Fruit fly (Drosophila melanogaster) whole organism, prepupa: Measurements from ENCODE around the gene santa-maria.
A peak's percentile ranks its signal among the peaks of the same experiment; 100 is the strongest.

Source experiments
- Blimp-1 ChIP-seq: fragments of 200-800 bp; sonication (Bioruptor generic); optimal IDR thresholded peaks from 3 replicates; lab custom pipeline; 2017; ENCODE audit warnings: missing biosample characterization, missing genetic modification characterization, mild to moderate bottlenecking, moderate library complexity, missing genetic modification reagents
- CG10631 ChIP-seq: fragments of 200-800 bp; sonication (Bioruptor generic); optimal IDR thresholded peaks from 2 replicates; lab custom pipeline; 2016; ENCODE audit warnings: missing biosample characterization, missing genetic modification characterization
- CG11294 ChIP-seq: fragments of 200-800 bp; sonication (Bioruptor generic); IDR thresholded peaks from 2 replicates; pipeline ENCODE4 v1.3.6; 2022; ENCODE audit warnings: missing biosample characterization, missing genetic modification characterization
- CG11762 ChIP-seq: fragments of 200-800 bp; sonication (Bioruptor generic); optimal IDR thresholded peaks from 3 replicates; lab custom pipeline; 2016; ENCODE audit warnings: missing biosample characterization, missing genetic modification characterization; ENCODE audit not compliant: insufficient read depth
- CG11902 ChIP-seq: fragments of 200-800 bp; sonication (Bioruptor generic); optimal IDR thresholded peaks from 3 replicates; lab custom pipeline; 2016; ENCODE audit warnings: missing biosample characterization, missing genetic modification characterization
- CG15336 ChIP-seq: fragments of 200-800 bp; sonication (Bioruptor generic); IDR thresholded peaks from 2 replicates; pipeline ENCODE4 v1.3.6; 2022; ENCODE audit warnings: missing biosample characterization, missing genetic modification characterization
- CG1621 ChIP-seq: fragments of 200-800 bp; sonication (Bioruptor generic); optimal IDR thresholded peaks from 3 replicates; lab custom pipeline; 2018; ENCODE audit warnings: missing biosample characterization, mild to moderate bottlenecking, missing genetic modification characterization
- CG16779 ChIP-seq: fragments of 200-800 bp; sonication (Bioruptor generic); optimal IDR thresholded peaks from 3 replicates; lab custom pipeline; 2017; ENCODE audit warnings: missing biosample characterization, mild to moderate bottlenecking, missing genetic modification characterization
- CG3032 ChIP-seq: fragments of 200-800 bp; optimal IDR thresholded peaks from 2 replicates; lab custom pipeline; 2019; ENCODE audit warnings: missing biosample characterization, mild to moderate bottlenecking, missing genetic modification characterization, moderate library complexity
- CG31627 ChIP-seq: fragments of 200-800 bp; sonication (Bioruptor generic); optimal IDR thresholded peaks from 3 replicates; lab custom pipeline; 2016; ENCODE audit warnings: missing biosample characterization, missing genetic modification characterization
- CG32006 ChIP-seq: fragments of 200-800 bp; sonication (Bioruptor generic); optimal IDR thresholded peaks from 3 replicates; lab custom pipeline; 2017; ENCODE audit warnings: missing biosample characterization, mild to moderate bottlenecking, missing genetic modification characterization
- CG34406 ChIP-seq: fragments of 200-800 bp; sonication (Bioruptor generic); optimal IDR thresholded peaks from 3 replicates; lab custom pipeline; 2016; ENCODE audit warnings: missing biosample characterization, missing genetic modification characterization
- CG3919 ChIP-seq: fragments of 200-800 bp; sonication (Bioruptor generic); optimal IDR thresholded peaks from 3 replicates; lab custom pipeline; 2016; ENCODE audit warnings: missing biosample characterization, missing genetic modification characterization
- CG4318 ChIP-seq: fragments of 200-800 bp; sonication (Bioruptor generic); optimal IDR thresholded peaks from 3 replicates; lab custom pipeline; 2017; ENCODE audit warnings: missing biosample characterization, mild to moderate bottlenecking, missing genetic modification characterization
- CG6163 ChIP-seq: fragments of 200-800 bp; sonication (Bioruptor generic); IDR thresholded peaks from 3 replicates; pipeline ENCODE4 v1.3.6; 2022; ENCODE audit warnings: missing biosample characterization, missing genetic modification characterization
- CG6792 ChIP-seq: fragments of 200-800 bp; sonication (Bioruptor generic); optimal IDR thresholded peaks from 3 replicates; lab custom pipeline; 2016; ENCODE audit warnings: missing biosample characterization, missing genetic modification characterization
- CG6854 ChIP-seq: fragments of 200-800 bp; sonication (Bioruptor generic); optimal IDR thresholded peaks from 2 replicates; lab custom pipeline; 2017; ENCODE audit warnings: missing biosample characterization, mild to moderate bottlenecking, missing genetic modification characterization
- CG7368 ChIP-seq: fragments of 200-800 bp; sonication (Bioruptor generic); optimal IDR thresholded peaks from 3 replicates; lab custom pipeline; 2016; ENCODE audit warnings: missing biosample characterization, missing genetic modification characterization
- CG8119 ChIP-seq: fragments of 200-800 bp; sonication (Bioruptor generic); IDR thresholded peaks from 3 replicates; pipeline ENCODE4 v1.3.6; 2022; ENCODE audit warnings: missing biosample characterization, missing genetic modification characterization
- CG8319 ChIP-seq: fragments of 200-800 bp; sonication (Bioruptor generic); optimal IDR thresholded peaks from 3 replicates; lab custom pipeline; 2016; ENCODE audit warnings: missing biosample characterization, missing genetic modification characterization
- CG8632 ChIP-seq: fragments of 200-800 bp; sonication (Bioruptor generic); optimal IDR thresholded peaks from 3 replicates; lab custom pipeline; 2016; ENCODE audit warnings: missing biosample characterization, missing genetic modification characterization
- CG9139 ChIP-seq: fragments of 200-800 bp; sonication (Bioruptor generic); optimal IDR thresholded peaks from 3 replicates; lab custom pipeline; 2017; ENCODE audit warnings: missing biosample characterization, mild to moderate bottlenecking, missing genetic modification characterization
- Eip75B ChIP-seq: fragments of 200-800 bp; sonication (Bioruptor generic); optimal IDR thresholded peaks from 3 replicates; lab custom pipeline; 2016; ENCODE audit warnings: missing biosample characterization, missing genetic modification characterization
- Eip93F ChIP-seq: fragments of 200-800 bp; sonication (Bioruptor generic); optimal IDR thresholded peaks from 2 replicates; lab custom pipeline; 2016; ENCODE audit warnings: missing biosample characterization, mild to moderate bottlenecking, missing genetic modification characterization
- Ets21C ChIP-seq: fragments of 200-800 bp; sonication (Bioruptor generic); optimal IDR thresholded peaks from 3 replicates; lab custom pipeline; 2016; ENCODE audit warnings: missing biosample characterization, missing genetic modification characterization
- Ets96B ChIP-seq: fragments of 200-800 bp; optimal IDR thresholded peaks from 2 replicates; lab custom pipeline; 2019; ENCODE audit warnings: missing biosample characterization, mild to moderate bottlenecking, missing genetic modification characterization, moderate library complexity
- Hr39 ChIP-seq: fragments of 200-800 bp; sonication (Bioruptor generic); optimal IDR thresholded peaks from 2 replicates; lab custom pipeline; 2016; ENCODE audit warnings: missing biosample characterization, missing genetic modification characterization
- Hr4 ChIP-seq: fragments of 200-800 bp; sonication (Bioruptor generic); optimal IDR thresholded peaks from 3 replicates; lab custom pipeline; 2016; ENCODE audit warnings: missing biosample characterization, missing genetic modification characterization
- Met ChIP-seq: fragments of 200-800 bp; sonication (Bioruptor generic); optimal IDR thresholded peaks from 3 replicates; lab custom pipeline; 2016; ENCODE audit warnings: missing biosample characterization, missing genetic modification characterization
- OdsH ChIP-seq: fragments of 200-800 bp; sonication (Bioruptor generic); optimal IDR thresholded peaks from 3 replicates; lab custom pipeline; 2016; ENCODE audit warnings: missing biosample characterization, missing genetic modification characterization
- Sox14 ChIP-seq: fragments of 200-800 bp; sonication (Bioruptor generic); optimal IDR thresholded peaks from 3 replicates; lab custom pipeline; 2016; ENCODE audit warnings: missing biosample characterization, missing genetic modification characterization
- acj6 ChIP-seq: fragments of 200-800 bp; sonication (Bioruptor generic); optimal IDR thresholded peaks from 3 replicates; lab custom pipeline; 2016; ENCODE audit warnings: missing biosample characterization, missing genetic modification characterization
- cyc ChIP-seq: fragments of 200-800 bp; sonication (Bioruptor generic); optimal IDR thresholded peaks from 3 replicates; lab custom pipeline; 2016; ENCODE audit warnings: missing biosample characterization, missing genetic modification characterization
- dac ChIP-seq: fragments of 200-800 bp; sonication (Bioruptor generic); optimal IDR thresholded peaks from 2 replicates; lab custom pipeline; 2017; ENCODE audit warnings: missing biosample characterization, mild to moderate bottlenecking, missing genetic modification characterization
- dsx ChIP-seq: fragments of 200-800 bp; optimal IDR thresholded peaks from 3 replicates; lab custom pipeline; 2019; ENCODE audit warnings: missing biosample characterization, mild to moderate bottlenecking, missing genetic modification characterization, moderate library complexity; ENCODE audit not compliant: poor library complexity, severe bottlenecking
- eg ChIP-seq: fragments of 200-800 bp; sonication (Bioruptor generic); IDR thresholded peaks from 3 replicates; pipeline ENCODE4 v1.3.6; 2022; ENCODE audit warnings: missing biosample characterization, missing genetic modification characterization
- esn ChIP-seq: fragments of 200-800 bp; sonication (Bioruptor generic); optimal IDR thresholded peaks from 2 replicates; lab custom pipeline; 2016; ENCODE audit warnings: missing biosample characterization, mild to moderate bottlenecking, missing genetic modification characterization, moderate library complexity
- fd59A ChIP-seq: fragments of 200-800 bp; sonication (Bioruptor generic); optimal IDR thresholded peaks from 2 replicates; lab custom pipeline; 2017; ENCODE audit warnings: missing biosample characterization, mild to moderate bottlenecking, missing genetic modification characterization, missing genetic modification reagents
- fd85E ChIP-seq: fragments of 200-800 bp; sonication (Bioruptor generic); optimal IDR thresholded peaks from 3 replicates; lab custom pipeline; 2016; ENCODE audit warnings: missing biosample characterization, missing genetic modification characterization
- fkh ChIP-seq: fragments of 200-800 bp; sonication (Bioruptor generic); optimal IDR thresholded peaks from 3 replicates; lab custom pipeline; 2017; ENCODE audit warnings: missing biosample characterization, mild to moderate bottlenecking, missing genetic modification characterization, moderate library complexity
- lz ChIP-seq: fragments of 200-800 bp; sonication (Bioruptor generic); optimal IDR thresholded peaks from 3 replicates; lab custom pipeline; 2016; ENCODE audit warnings: missing biosample characterization, missing genetic modification characterization
- net ChIP-seq: fragments of 200-800 bp; sonication (Bioruptor generic); optimal IDR thresholded peaks from 3 replicates; lab custom pipeline; 2016; ENCODE audit warnings: missing biosample characterization, missing genetic modification characterization
- salr ChIP-seq, 2 experiments: fragments of 200-800 bp; sonication (Bioruptor generic); optimal IDR thresholded peaks; 3 replicates each; lab custom pipeline; 2016 to 2018; ENCODE audit warnings: missing biosample characterization in 2 of 2, missing genetic modification characterization in 2 of 2, mild to moderate bottlenecking in 1 of 2
- ss ChIP-seq, 2 experiments: fragments of 200-800 bp; sonication (Bioruptor generic); optimal IDR thresholded peaks; 2 replicates in 1 of 2; 3 replicates in 1 of 2; lab custom pipeline; 2017 to 2018; ENCODE audit warnings: mild to moderate bottlenecking in 2 of 2, missing biosample characterization in 2 of 2, missing genetic modification characterization in 2 of 2, moderate library complexity in 1 of 2
- topi ChIP-seq: fragments of 200-800 bp; sonication (Bioruptor generic); optimal IDR thresholded peaks from 3 replicates; lab custom pipeline; 2016; ENCODE audit warnings: missing biosample characterization, missing genetic modification characterization
- vri ChIP-seq: fragments of 200-800 bp; sonication (Bioruptor generic); optimal IDR thresholded peaks from 3 replicates; lab custom pipeline; 2016; ENCODE audit warnings: missing biosample characterization, mild to moderate bottlenecking, missing genetic modification characterization

The santa-maria gene

DNA sequence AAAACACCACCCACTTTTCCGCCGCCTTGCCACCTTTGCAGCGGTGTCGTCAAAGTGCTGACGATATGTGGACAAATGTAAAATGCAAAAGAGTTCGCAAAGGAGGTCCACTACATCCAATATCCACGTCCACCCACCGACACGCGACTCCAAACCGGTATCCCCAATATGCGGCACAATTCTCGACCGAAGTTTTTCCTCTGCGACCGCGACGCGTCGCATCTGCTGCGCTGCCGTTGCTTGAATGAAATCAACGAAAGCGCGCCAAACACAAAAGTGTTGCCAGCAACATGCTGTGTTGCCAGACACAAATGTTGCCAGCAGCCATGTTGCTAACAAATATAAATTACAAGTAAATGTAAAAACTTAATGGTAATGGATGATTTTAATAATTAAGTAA is 52.5 kb downstream of the santa-maria start, which contains the start of gene CG5160:
Gene CG5160 (minus strand): TSS at position 223 of the 400 bp plus-strand sequence.
- TF ChIP-seq dac (no peak), Eip93F (GFP tag; lab: Kevin White, UChicago) (no peak), CG15336 (no peak), Hr39 (GFP tag; lab: Kevin White, UChicago) (no peak), CG32006 (GFP tag; lab: Kevin White, UChicago) (no peak), CG9139 (no peak), CG4318 (GFP tag; lab: Kevin White, UChicago) (no peak), CG3919 (GFP tag; lab: Kevin White, UChicago) (no peak), CG10631 (GFP tag; lab: Kevin White, UChicago) (no peak), Ets96B (tag; lab: Kevin White, UChicago) (no peak), salr (GFP tag; optimal IDR thresholded peaks at IDR 0.05; lab: Kevin White, UChicago) (no peak), eg (no peak), OdsH (no peak), CG8319 (GFP tag; lab: Kevin White, UChicago) (no peak), CG34406 (GFP tag; lab: Kevin White, UChicago) (no peak), vri (GFP tag; lab: Kevin White, UChicago) (no peak)

DNA sequence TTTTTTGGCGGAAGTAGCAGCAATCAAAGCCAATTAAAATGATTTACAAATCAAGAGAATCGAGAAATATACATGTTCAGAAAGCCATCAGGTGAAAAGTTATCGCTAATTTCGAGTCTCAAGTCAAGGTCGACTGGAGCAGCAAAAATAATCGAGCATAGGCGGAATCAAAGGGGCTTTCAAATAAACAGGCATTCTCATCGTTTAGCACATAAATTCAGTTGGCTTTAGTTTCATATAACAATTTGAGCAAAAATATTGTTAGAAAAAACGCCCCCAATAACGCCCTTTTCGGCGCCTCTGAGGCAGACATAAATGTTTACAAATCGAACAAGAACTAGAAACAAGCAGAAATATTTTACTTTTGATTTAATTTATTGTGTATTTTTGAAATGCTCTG is 53.3 kb downstream of the santa-maria start:
- TF ChIP-seq fd85E (GFP tag; lab: Kevin White, UChicago) (no peak), dac (no peak), CG9139 (no peak), ss (GFP tag; optimal IDR thresholded peaks at IDR 0.05; lab: Kevin White, UChicago) (no peak), Hr4 (GFP tag; lab: Kevin White, UChicago) (no peak), Eip75B (GFP tag; lab: Kevin White, UChicago) (no peak), eg (no peak), CG3032 (no peak), Eip93F (GFP tag; lab: Kevin White, UChicago) (no peak), CG15336 (no peak), CG8119 (GFP tag; lab: Robert Waterston, UW) (no peak), topi (GFP tag; lab: Kevin White, UChicago) (no peak), acj6 (no peak), OdsH (no peak), Met (GFP tag; lab: Kevin White, UChicago) (no peak), CG6854 (no peak), CG31627 (GFP tag; lab: Kevin White, UChicago) (no peak), CG11762 (GFP tag; lab: Kevin White, UChicago) (no peak), fkh (GFP tag; lab: Kevin White, UChicago) (no peak), CG11902 (no peak)

DNA sequence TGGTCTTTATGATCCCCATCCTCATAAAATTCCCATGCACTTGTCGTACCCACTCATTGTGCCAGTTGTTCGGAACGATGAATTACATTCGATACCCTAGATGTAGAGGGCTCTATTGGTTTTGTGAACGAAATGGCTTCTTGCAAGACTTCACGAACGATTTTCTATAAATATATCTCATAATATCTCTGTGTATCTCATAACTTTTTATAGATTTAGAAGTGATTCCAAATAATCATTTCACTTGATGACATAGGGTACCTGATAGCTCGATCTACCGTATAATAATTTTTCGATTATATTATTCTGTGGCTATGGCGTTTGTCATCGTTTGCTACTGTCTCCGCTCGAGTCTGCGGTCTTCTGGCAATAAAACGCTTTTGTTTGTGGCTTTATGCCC is 54.1 kb downstream of the santa-maria start:
- peak; percentile 16 to 61 for TF ChIP-seq ss (GFP tag; optimal IDR thresholded peaks at IDR 0.05; lab: Kevin White, UChicago)
- peak; percentile 65 for TF ChIP-seq net
- peak; percentile 53 for TF ChIP-seq CG8632 (GFP tag; lab: Kevin White, UChicago)
- peak; percentile 81 for TF ChIP-seq CG3032
- peak; percentile 62 for TF ChIP-seq cyc
- peak; percentile 71 for TF ChIP-seq CG7368 (GFP tag; lab: Kevin White, UChicago)
- TF ChIP-seq lz = peak; percentile 72
- peak; percentile 62 for TF ChIP-seq CG3919 (GFP tag; lab: Kevin White, UChicago)
- peak; percentile 44 for TF ChIP-seq CG16779
- peak; percentile 23 for TF ChIP-seq fd59A (GFP tag; lab: Kevin White, UChicago)
- peak; percentile 37 to 47 for TF ChIP-seq salr (GFP tag; optimal IDR thresholded peaks at IDR 0.05; lab: Kevin White, UChicago)
- no peak for TF ChIP-seq Eip93F (GFP tag; lab: Kevin White, UChicago)
- peak; percentile 76 for TF ChIP-seq esn
- TF ChIP-seq dsx = peak; percentile 61
- TF ChIP-seq fd85E (GFP tag; lab: Kevin White, UChicago) = peak; percentile 32
- TF ChIP-seq CG8119 (GFP tag; lab: Robert Waterston, UW) = peak; percentile 58; the same call in 2 of the 3 replicates
- peak; percentile 58 for TF ChIP-seq CG1621 (tag; lab: Kevin White, UChicago)
- peak; percentile 75 for TF ChIP-seq OdsH
- TF ChIP-seq CG11294 (GFP tag; lab: Robert Waterston, UW) = peak; percentile 74; the same call in 1 of the 2 replicates
- TF ChIP-seq CG11762 (GFP tag; lab: Kevin White, UChicago) = peak; percentile 67
- TF ChIP-seq Sox14 (GFP tag; lab: Kevin White, UChicago) = peak; percentile 74
- TF ChIP-seq CG11902 = peak; percentile 53
- TF ChIP-seq CG6792 (GFP tag; lab: Kevin White, UChicago) = peak; percentile 59
- peak; percentile 47 for TF ChIP-seq vri (GFP tag; lab: Kevin White, UChicago)
- peak; percentile 66 for TF ChIP-seq topi (GFP tag; lab: Kevin White, UChicago)
- TF ChIP-seq Ets21C (GFP tag; lab: Kevin White, UChicago) = peak; percentile 53
- peak; percentile 23 for TF ChIP-seq Blimp-1 (GFP tag; lab: Kevin White, UChicago)
- TF ChIP-seq eg = peak; percentile 79
- peak; percentile 53 for TF ChIP-seq CG32006 (GFP tag; lab: Kevin White, UChicago)
- TF ChIP-seq acj6 = peak; percentile 70
- no peak; the same call in 2 of the 3 replicates for TF ChIP-seq CG6163 (GFP tag; lab: Robert Waterston, UW)
